Worm (Caenorhabditis elegans): ENCODE results near the gene zhit-3.

DNA sequence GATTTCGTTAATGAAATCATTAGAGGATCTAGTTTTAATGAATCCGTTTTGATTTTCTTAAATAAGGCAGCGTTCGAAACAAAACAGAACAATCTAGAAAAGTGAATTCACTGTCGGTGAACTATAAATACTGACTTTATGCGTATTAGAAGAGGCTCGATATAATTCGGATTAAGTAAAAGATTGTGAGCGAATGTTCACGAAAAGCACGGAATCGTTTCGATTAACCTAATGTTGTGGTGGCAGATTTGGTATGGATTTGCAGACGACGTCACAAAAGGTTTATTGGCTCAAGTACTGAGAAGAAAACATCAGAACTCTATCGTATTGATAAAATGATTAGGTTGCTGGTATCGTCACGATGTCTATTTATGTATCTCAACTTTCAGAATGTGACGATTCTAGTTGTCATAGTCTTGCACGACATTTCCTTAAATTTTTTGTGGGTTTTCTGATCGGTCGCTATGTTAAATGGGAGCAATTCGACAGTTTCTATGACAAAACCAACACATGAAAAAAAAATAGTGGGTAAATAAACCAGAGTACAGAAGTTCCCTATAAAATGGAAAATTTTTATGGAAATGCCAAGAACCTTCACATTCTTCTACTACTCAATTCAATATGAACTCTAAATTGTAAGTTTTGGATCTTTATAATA lies 17.4 kb upstream of the zhit-3 start, which contains the start of the genes pyt-1 and fipr-7:
- TF ChIP-seq hlh-12 (tag; optimal IDR thresholded peaks at IDR 0.05) (no peak), snpc-4 (GFP tag; optimal IDR thresholded peaks at IDR 0.05) (no peak), snpc-4 (tag; optimal IDR thresholded peaks at IDR 0.05) (no peak), unc-62 (GFP tag; optimal IDR thresholded peaks at IDR 0.05) (no peak), ztf-26 (tag; optimal IDR thresholded peaks at IDR 0.05) (no peak), let-607 (tag; optimal IDR thresholded peaks at IDR 0.05) (no peak), lin-35 (GFP tag; optimal IDR thresholded peaks at IDR 0.05) (no peak), ama-1 (optimal IDR thresholded peaks at IDR 0.05) (no peak), ama-1 (GFP tag; optimal IDR thresholded peaks at IDR 0.05) (no peak), hrde-1 (tag; optimal IDR thresholded peaks at IDR 0.05; ENCODE audit: borderline replicate concordance) (no peak), nfya-1 (tag; optimal IDR thresholded peaks at IDR 0.05; ENCODE audit: borderline replicate concordance, insufficient read depth) (no peak), ceh-58 (GFP tag; IDR thresholded peaks at IDR 0.05) (no peak), lsl-1 (GFP tag; optimal IDR thresholded peaks at IDR 0.05) (no peak), lin-40 (tag; optimal IDR thresholded peaks at IDR 0.05) (no peak), zfh-2 (GFP tag; conservative IDR thresholded peaks at IDR 0.05) (no peak), ets-4 (GFP tag; optimal IDR thresholded peaks at IDR 0.05) (no peak)
